Worm (Caenorhabditis elegans): Measurements from ENCODE around the gene irld-27.

irld-27 gene

DNA sequence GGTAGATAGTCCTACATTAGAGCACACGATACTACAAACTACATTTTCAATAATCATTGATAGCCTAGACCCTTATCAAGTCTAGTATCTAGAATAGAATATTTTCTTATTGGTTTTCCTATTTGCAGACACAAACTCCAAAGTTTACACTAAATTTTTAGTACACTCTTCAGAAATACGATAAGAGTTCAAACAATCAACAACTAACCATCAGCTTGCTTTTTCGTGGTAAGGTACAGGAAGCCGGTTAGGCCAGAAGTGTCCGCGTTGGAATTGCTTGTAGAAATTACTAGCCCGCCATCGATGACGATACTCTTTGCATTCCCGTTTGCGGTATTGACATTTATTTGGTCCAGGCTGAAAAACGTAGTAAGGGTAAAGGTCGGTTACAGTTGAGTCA is 9.9 kb upstream of the irld-27 start, which contains the start of gene Y46D2A.1:
Gene Y46D2A.1 (plus strand): TSS at position 301 of the 400 bp plus-strand sequence.
- TF ChIP-seq ceh-83 (GFP tag; optimal IDR thresholded peaks at IDR 0.05) (no peak), flh-1 (GFP tag; optimal IDR thresholded peaks at IDR 0.05) (no peak), nhr-12 (tag; optimal IDR thresholded peaks at IDR 0.05) (no peak), unc-62 (GFP tag; optimal IDR thresholded peaks at IDR 0.05) (no peak), sem-2 (GFP tag; optimal IDR thresholded peaks at IDR 0.05) (no peak), M03D4.4 (tag; optimal IDR thresholded peaks at IDR 0.05) (no peak), nhr-28 (tag; optimal IDR thresholded peaks at IDR 0.05) (no peak), sptf-1 (tag; optimal IDR thresholded peaks at IDR 0.05) (no peak), bed-3 (GFP tag; optimal IDR thresholded peaks at IDR 0.05) (no peak), ces-1 (GFP tag; optimal IDR thresholded peaks at IDR 0.05) (no peak)

DNA sequence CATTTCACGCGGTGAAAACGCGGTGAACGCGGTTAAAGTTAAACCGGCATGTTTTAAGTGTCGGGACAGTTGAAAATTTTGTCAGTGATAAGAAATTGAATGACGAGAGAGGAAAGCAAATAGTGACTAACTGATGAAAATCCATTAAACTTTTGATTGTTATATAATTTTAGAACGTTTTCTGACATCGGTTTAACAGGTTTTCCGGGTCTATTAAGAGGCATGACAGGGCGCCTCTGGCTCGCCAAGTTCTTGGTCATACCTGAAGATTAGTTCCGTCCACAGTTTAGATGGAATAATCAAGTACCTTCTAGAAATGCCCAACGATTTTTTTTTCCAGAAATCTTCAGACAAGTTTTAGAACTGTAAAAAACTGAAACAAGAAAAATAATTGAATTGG is 9.0 kb upstream of the irld-27 start, which contains the start of gene Y46D2A.2:
Gene Y46D2A.2 (minus strand): TSS at position 101 of the 400 bp plus-strand sequence.
- TF ChIP-seq nhr-76 (tag; optimal IDR thresholded peaks at IDR 0.05) (no peak), tbx-8 (GFP tag; optimal IDR thresholded peaks at IDR 0.05) (no peak), nhr-2 (tag; optimal IDR thresholded peaks at IDR 0.05) (no peak), bed-3 (GFP tag; optimal IDR thresholded peaks at IDR 0.05) (no peak), lin-32 (GFP tag; optimal IDR thresholded peaks at IDR 0.05) (no peak), blmp-1 (tag; optimal IDR thresholded peaks at IDR 0.05) (no peak)

DNA sequence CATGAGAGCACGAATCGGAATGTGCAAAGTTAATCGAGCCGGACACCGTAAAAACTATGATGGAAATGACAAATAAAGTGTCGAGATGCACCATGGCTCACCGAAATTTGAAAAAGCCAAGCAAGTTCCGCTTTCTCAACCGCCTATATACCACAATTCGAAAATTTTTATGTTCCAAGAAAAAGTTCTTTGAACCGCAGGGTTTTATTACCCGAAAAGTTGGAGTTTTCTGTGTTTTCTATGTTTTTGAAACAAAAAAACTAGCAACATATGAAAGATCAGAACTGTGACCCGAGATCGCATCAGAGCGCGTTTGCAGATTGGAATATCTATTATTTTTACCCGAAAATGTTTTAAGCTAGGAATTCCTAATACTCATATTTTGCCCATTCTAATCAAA is 5.0 kb upstream of the irld-27 start, which contains the start of gene Y46D2A.3:
Gene Y46D2A.3 (minus strand): TSS at position 101 of the 400 bp plus-strand sequence.
- no peak for TF ChIP-seq tbx-8 (GFP tag; optimal IDR thresholded peaks at IDR 0.05)
- TF ChIP-seq cnd-1 (tag; optimal IDR thresholded peaks at IDR 0.05), result no peak
- TF ChIP-seq M03D4.4 (tag; optimal IDR thresholded peaks at IDR 0.05), result no peak
- TF ChIP-seq mep-1 (tag; optimal IDR thresholded peaks at IDR 0.05), result no peak
- TF ChIP-seq drap-1 (GFP tag; optimal IDR thresholded peaks at IDR 0.05), result no peak
- no peak for TF ChIP-seq mab-5 (tag; optimal IDR thresholded peaks at IDR 0.05)
- TF ChIP-seq zip-8 (tag; optimal IDR thresholded peaks at IDR 0.05), result no peak
- no peak for TF ChIP-seq lin-32 (GFP tag; optimal IDR thresholded peaks at IDR 0.05)
- no peak for TF ChIP-seq mls-2 (tag; optimal IDR thresholded peaks at IDR 0.05)
- TF ChIP-seq hlh-1 (tag; optimal IDR thresholded peaks at IDR 0.05), result no peak
- no peak for TF ChIP-seq unc-39 (tag; optimal IDR thresholded peaks at IDR 0.05)
- TF ChIP-seq elt-3 (tag; optimal IDR thresholded peaks at IDR 0.05), result no peak
- no peak for TF ChIP-seq ceh-39 (tag; optimal IDR thresholded peaks at IDR 0.05)

ce11 chrII:3337039-3337438 is 4.9 kb downstream of the irld-27 start, which contains the start of gene F14D2.19:
F14D2.19 (minus strand) TSS chrII:3337139.
- TF ChIP-seq M03D4.4 (tag; optimal IDR thresholded peaks at IDR 0.05), result no peak
- TF ChIP-seq ceh-39 (tag; optimal IDR thresholded peaks at IDR 0.05), result no peak
- TF ChIP-seq elt-1 (tag; optimal IDR thresholded peaks at IDR 0.05; ENCODE audit: borderline replicate concordance, insufficient read depth), result no peak
- no peak for TF ChIP-seq nhr-237 (tag; optimal IDR thresholded peaks at IDR 0.05)
- no peak for TF ChIP-seq ham-2 (GFP tag; optimal IDR thresholded peaks at IDR 0.05)
- no peak for TF ChIP-seq flh-1 (GFP tag; optimal IDR thresholded peaks at IDR 0.05)
- no peak for TF ChIP-seq nhr-76 (tag; optimal IDR thresholded peaks at IDR 0.05)
- TF ChIP-seq unc-39 (tag; optimal IDR thresholded peaks at IDR 0.05), result no peak
- no peak for TF ChIP-seq ceh-43 (GFP tag; optimal IDR thresholded peaks at IDR 0.05)
- no peak for TF ChIP-seq bed-3 (GFP tag; optimal IDR thresholded peaks at IDR 0.05)
- TF ChIP-seq nhr-28 (tag; optimal IDR thresholded peaks at IDR 0.05), result no peak
- no peak for TF ChIP-seq lsy-2 (tag; optimal IDR thresholded peaks at IDR 0.05)
- no peak for TF ChIP-seq zip-8 (tag; optimal IDR thresholded peaks at IDR 0.05)
- no peak for TF ChIP-seq snpc-4 (tag; optimal IDR thresholded peaks at IDR 0.05)
- TF ChIP-seq ces-1 (GFP tag; optimal IDR thresholded peaks at IDR 0.05), result no peak
- no peak for TF ChIP-seq hlh-1 (tag; optimal IDR thresholded peaks at IDR 0.05)
- no peak for TF ChIP-seq mab-5 (tag; optimal IDR thresholded peaks at IDR 0.05)
- no peak for TF ChIP-seq elt-3 (tag; optimal IDR thresholded peaks at IDR 0.05)
- no peak for TF ChIP-seq nhr-2 (tag; optimal IDR thresholded peaks at IDR 0.05)
- no peak for TF ChIP-seq drap-1 (GFP tag; optimal IDR thresholded peaks at IDR 0.05)

- no peak for TF ChIP-seq cnd-1 (tag; optimal IDR thresholded peaks at IDR 0.05)
- TF ChIP-seq snpc-4 (tag; optimal IDR thresholded peaks at IDR 0.05), result no peak
- no peak for TF ChIP-seq ham-2 (GFP tag; optimal IDR thresholded peaks at IDR 0.05)
- no peak for TF ChIP-seq pha-4 (tag; optimal IDR thresholded peaks at IDR 0.05)
- no peak for TF ChIP-seq mep-1 (tag; optimal IDR thresholded peaks at IDR 0.05)
- no peak for TF ChIP-seq ceh-43 (GFP tag; optimal IDR thresholded peaks at IDR 0.05)
- TF ChIP-seq elt-3 (tag; optimal IDR thresholded peaks at IDR 0.05), result no peak
- no peak for TF ChIP-seq drap-1 (GFP tag; optimal IDR thresholded peaks at IDR 0.05)
- TF ChIP-seq blmp-1 (tag; optimal IDR thresholded peaks at IDR 0.05), result no peak
- no peak for TF ChIP-seq tbx-8 (GFP tag; optimal IDR thresholded peaks at IDR 0.05)
- TF ChIP-seq nhr-237 (tag; optimal IDR thresholded peaks at IDR 0.05), result no peak
- TF ChIP-seq unc-39 (tag; optimal IDR thresholded peaks at IDR 0.05), result no peak
- no peak for TF ChIP-seq flh-1 (GFP tag; optimal IDR thresholded peaks at IDR 0.05)
- TF ChIP-seq unc-120 (tag; optimal IDR thresholded peaks at IDR 0.05; ENCODE audit: poor library complexity, severe bottlenecking), result no peak
- no peak for TF ChIP-seq ces-1 (GFP tag; optimal IDR thresholded peaks at IDR 0.05)
- TF ChIP-seq ceh-83 (GFP tag; optimal IDR thresholded peaks at IDR 0.05), result no peak
- TF ChIP-seq ztf-11 (tag; optimal IDR thresholded peaks at IDR 0.05), result no peak
- no peak for TF ChIP-seq sptf-1 (tag; optimal IDR thresholded peaks at IDR 0.05)
- TF ChIP-seq lsy-2 (tag; optimal IDR thresholded peaks at IDR 0.05), result no peak
- no peak for TF ChIP-seq zip-8 (tag; optimal IDR thresholded peaks at IDR 0.05)
Observed at ce11 chrII:3338556-3338955, 6.4 kb downstream of the irld-27 start, which contains the start of gene F14D2.7. F14D2.7 (minus strand) TSS chrII:3338656.

Data from whole organism, mixed stage, embryonic.